Worm (Caenorhabditis elegans): ENCODE results near the gene nhr-105.

DNA sequence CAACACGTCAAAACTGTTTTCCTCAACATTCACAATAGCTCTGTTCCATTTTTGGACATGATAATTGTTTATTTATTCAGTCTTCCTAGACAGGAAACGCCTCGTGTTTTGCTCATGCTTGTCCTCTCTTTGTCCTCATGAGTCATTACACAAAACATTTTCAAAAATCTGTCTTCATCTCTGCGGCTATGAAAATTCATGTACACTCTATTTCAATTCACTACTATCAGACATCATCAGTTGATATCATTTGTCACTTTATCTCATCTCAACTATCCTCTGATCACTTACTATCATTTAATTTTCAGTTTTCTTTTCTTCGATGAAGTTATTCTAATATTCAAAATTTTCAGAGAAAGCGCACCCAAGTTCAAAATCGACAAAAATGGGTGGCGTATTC, 26.1 kb upstream of the nhr-105 start, which contains the start of gene adah-1:
- TF ChIP-seq nhr-12 (tag; optimal IDR thresholded peaks at IDR 0.05): no peak
- no peak for TF ChIP-seq nhr-28 (tag; optimal IDR thresholded peaks at IDR 0.05)
